Fruit fly (Drosophila melanogaster) whole organism, embryonic: ENCODE results near the gene ttm3.
A peak's percentile ranks its signal among the peaks of the same experiment; 100 is the strongest.

ENCODE experiments used
- Atf6 ChIP-seq: fragments of 200-800 bp; sonication (Bioruptor generic); IDR thresholded peaks from 2 replicates; pipeline ENCODE4 v1.3.6; 2022; ENCODE audit warnings: missing biosample characterization, missing genetic modification characterization
- C15 ChIP-seq: fragments of 200-800 bp; sonication (Bioruptor generic); IDR thresholded peaks from 3 replicates; pipeline ENCODE4 v1.3.6; 2022; ENCODE audit warnings: missing biosample characterization, missing genetic modification characterization
- CG1024 ChIP-seq: fragments of 200-800 bp; sonication (Bioruptor generic); IDR thresholded peaks from 2 replicates; pipeline ENCODE4 v1.3.6; 2022; ENCODE audit warnings: missing biosample characterization, missing genetic modification characterization
- CG10462 ChIP-seq: fragments of 200-800 bp; sonication (Bioruptor generic); optimal IDR thresholded peaks from 2 replicates; lab custom pipeline; 2016; ENCODE audit warnings: missing biosample characterization, missing genetic modification characterization
- CG11696 ChIP-seq: fragments of 200-800 bp; sonication (Bioruptor generic); IDR thresholded peaks from 2 replicates; pipeline ENCODE4 v1.3.6; 2022; ENCODE audit warnings: missing biosample characterization, missing genetic modification characterization
- CG1233 ChIP-seq: fragments of 200-800 bp; sonication (Bioruptor generic); optimal IDR thresholded peaks from 4 replicates; lab custom pipeline; 2018; ENCODE audit warnings: missing biosample characterization, mild to moderate bottlenecking, missing genetic modification characterization
- CG13775 ChIP-seq: fragments of 200-800 bp; sonication (Bioruptor generic); optimal IDR thresholded peaks from 3 replicates; lab custom pipeline; 2017; ENCODE audit warnings: missing biosample characterization, mild to moderate bottlenecking, missing genetic modification characterization
- CG13894 ChIP-seq: fragments of 200-800 bp; sonication (Bioruptor generic); optimal IDR thresholded peaks from 3 replicates; lab custom pipeline; 2018; ENCODE audit warnings: missing biosample characterization, mild to moderate bottlenecking, missing genetic modification characterization, moderate library complexity
- CG14965 ChIP-seq: fragments of 200-800 bp; sonication (Bioruptor generic); optimal IDR thresholded peaks from 2 replicates; lab custom pipeline; 2016; ENCODE audit warnings: missing biosample characterization, missing genetic modification characterization, borderline replicate concordance
- CG15073 ChIP-seq: fragments of 200-800 bp; sonication (Bioruptor generic); optimal IDR thresholded peaks from 2 replicates; lab custom pipeline; 2016; ENCODE audit warnings: missing biosample characterization, missing genetic modification characterization
- CG15269 ChIP-seq: fragments of 200-800 bp; sonication (Bioruptor generic); optimal IDR thresholded peaks from 2 replicates; lab custom pipeline; 2018; ENCODE audit warnings: missing biosample characterization, mild to moderate bottlenecking, missing genetic modification characterization, moderate library complexity
- CG1603 ChIP-seq: fragments of 200-800 bp; sonication (Bioruptor generic); optimal IDR thresholded peaks from 2 replicates; lab custom pipeline; 2019; ENCODE audit warnings: missing biosample characterization, mild to moderate bottlenecking, missing genetic modification characterization, moderate library complexity
- CG17359 ChIP-seq: fragments of 200-800 bp; sonication (Bioruptor generic); optimal IDR thresholded peaks from 3 replicates; lab custom pipeline; 2018; ENCODE audit warnings: missing biosample characterization, mild to moderate bottlenecking, missing genetic modification characterization, moderate library complexity
- CG18764 ChIP-seq: fragments of 200-800 bp; sonication (Bioruptor generic); optimal IDR thresholded peaks from 3 replicates; lab custom pipeline; 2016; ENCODE audit warnings: missing biosample characterization, missing genetic modification characterization
- CG2120 ChIP-seq: fragments of 200-800 bp; sonication (Bioruptor generic); optimal IDR thresholded peaks from 3 replicates; lab custom pipeline; 2016; ENCODE audit warnings: missing biosample characterization, missing genetic modification characterization
- CG2199 ChIP-seq: fragments of 200-800 bp; sonication (Bioruptor generic); IDR thresholded peaks from 3 replicates; pipeline ENCODE4 v1.3.6; 2022; ENCODE audit warnings: missing biosample characterization, missing genetic modification characterization
- CG3407 ChIP-seq: fragments of 200-800 bp; sonication (Bioruptor generic); optimal IDR thresholded peaks from 2 replicates; lab custom pipeline; 2018; ENCODE audit warnings: missing biosample characterization, mild to moderate bottlenecking, missing genetic modification characterization
- CG3838 ChIP-seq: fragments of 200-800 bp; sonication (Bioruptor generic); optimal IDR thresholded peaks from 3 replicates; lab custom pipeline; 2016; ENCODE audit warnings: missing biosample characterization, missing genetic modification characterization
- CG5180 ChIP-seq: fragments of 200-800 bp; sonication (Bioruptor generic); optimal IDR thresholded peaks from 3 replicates; lab custom pipeline; 2017; ENCODE audit warnings: missing biosample characterization, missing genetic modification characterization, mild to moderate bottlenecking, moderate library complexity, missing genetic modification reagents
- CG6254 ChIP-seq: fragments of 200-800 bp; sonication (Bioruptor generic); optimal IDR thresholded peaks from 3 replicates; lab custom pipeline; 2017; ENCODE audit warnings: mild to moderate bottlenecking, missing biosample characterization, missing genetic modification reagents, missing genetic modification characterization
- CG8388 ChIP-seq: fragments of 200-800 bp; sonication (Bioruptor generic); optimal IDR thresholded peaks from 2 replicates; lab custom pipeline; 2019; ENCODE audit warnings: missing biosample characterization, mild to moderate bottlenecking, missing genetic modification characterization, moderate library complexity
- CG9727 ChIP-seq: fragments of 200-800 bp; sonication (Bioruptor generic); optimal IDR thresholded peaks from 3 replicates; lab custom pipeline; 2017; ENCODE audit warnings: missing biosample characterization, mild to moderate bottlenecking, missing genetic modification characterization
- Gug ChIP-seq: fragments of 200-800 bp; sonication (Bioruptor generic); IDR thresholded peaks from 4 replicates; pipeline ENCODE4 v1.3.6; 2022; ENCODE audit warnings: missing biosample characterization, missing genetic modification characterization
- Hmx ChIP-seq: fragments of 200-800 bp; sonication (Bioruptor generic); optimal IDR thresholded peaks from 2 replicates; lab custom pipeline; 2016; ENCODE audit warnings: missing biosample characterization, missing genetic modification characterization
- MTF-1 ChIP-seq: fragments of 200-800 bp; sonication (Bioruptor generic); optimal IDR thresholded peaks from 2 replicates; lab custom pipeline; 2018; ENCODE audit warnings: missing biosample characterization, mild to moderate bottlenecking, missing genetic modification characterization, borderline replicate concordance
- NC2β ChIP-seq: fragments of 200-800 bp; sonication (Bioruptor generic); optimal IDR thresholded peaks from 2 replicates; lab custom pipeline; 2016; ENCODE audit warnings: missing biosample characterization, missing genetic modification characterization
- Nf-YC ChIP-seq: fragments of 200-800 bp; optimal IDR thresholded peaks from 3 replicates; lab custom pipeline; 2019; ENCODE audit warnings: missing biosample characterization, mild to moderate bottlenecking, missing genetic modification characterization, moderate library complexity
- Sox102F ChIP-seq: fragments of 200-800 bp; sonication (Bioruptor generic); optimal IDR thresholded peaks from 2 replicates; lab custom pipeline; 2018; ENCODE audit warnings: missing biosample characterization, mild to moderate bottlenecking, missing genetic modification characterization, moderate library complexity
- Xrp1 ChIP-seq: fragments of 200-800 bp; sonication (Bioruptor generic); IDR thresholded peaks from 2 replicates; pipeline ENCODE4 v1.3.6; 2022; ENCODE audit warnings: missing biosample characterization, missing genetic modification characterization
- disco-r ChIP-seq: fragments of 200-800 bp; sonication (Bioruptor generic); optimal IDR thresholded peaks from 2 replicates; lab custom pipeline; 2016; ENCODE audit warnings: missing biosample characterization, missing genetic modification characterization
- dmrt99B ChIP-seq: fragments of 200-800 bp; sonication (Bioruptor generic); optimal IDR thresholded peaks from 2 replicates; lab custom pipeline; 2018; ENCODE audit warnings: missing biosample characterization, mild to moderate bottlenecking, missing genetic modification characterization, moderate library complexity
- fd102C ChIP-seq: fragments of 200-800 bp; sonication (Bioruptor generic); optimal IDR thresholded peaks from 2 replicates; lab custom pipeline; 2018; ENCODE audit warnings: missing biosample characterization, mild to moderate bottlenecking, missing genetic modification characterization, moderate library complexity
- fru ChIP-seq: fragments of >200 bp; optimal IDR thresholded peaks from 2 replicates; lab custom pipeline; 2017
- gce ChIP-seq: fragments of 200-800 bp; sonication (Bioruptor generic); IDR thresholded peaks from 3 replicates; pipeline ENCODE4 v1.3.6; 2022; ENCODE audit warnings: missing biosample characterization, missing genetic modification characterization
- grau ChIP-seq: fragments of 200-800 bp; optimal IDR thresholded peaks from 3 replicates; lab custom pipeline; 2019; ENCODE audit warnings: missing biosample characterization, mild to moderate bottlenecking, missing genetic modification characterization, moderate library complexity
- gsb-n ChIP-seq: fragments of 200-800 bp; sonication (Bioruptor generic); optimal IDR thresholded peaks from 3 replicates; lab custom pipeline; 2018; ENCODE audit warnings: missing biosample characterization, mild to moderate bottlenecking, missing genetic modification characterization
- hb ChIP-seq: fragments of 200-800 bp; sonication (Bioruptor generic); IDR thresholded peaks from 3 replicates; pipeline ENCODE4 v1.3.6; 2022; ENCODE audit warnings: missing biosample characterization, missing genetic modification characterization; ENCODE audit not compliant: partially characterized antibody
- kay ChIP-seq: fragments of 200-800 bp; sonication (Bioruptor generic); optimal IDR thresholded peaks from 2 replicates; lab custom pipeline; 2016; ENCODE audit warnings: missing biosample characterization, missing genetic modification characterization
- ken ChIP-seq: fragments of 200-800 bp; sonication (Bioruptor generic); IDR thresholded peaks from 3 replicates; pipeline ENCODE4 v1.3.6; 2022; ENCODE audit warnings: missing biosample characterization, missing genetic modification characterization
- lola ChIP-seq, 3 experiments: fragments of >200 bp in 2 of 3; fragments of 200-800 bp in 1 of 3; sonication (Bioruptor generic) in 1 of 3; optimal IDR thresholded peaks; 2 replicates each; lab custom pipeline; 2017 to 2019; ENCODE audit warnings: missing biosample characterization in 3 of 3, missing genetic modification characterization in 3 of 3, mild to moderate bottlenecking in 1 of 3, moderate library complexity in 1 of 3
- odd ChIP-seq: fragments of 200-800 bp; sonication (Bioruptor generic); optimal IDR thresholded peaks from 2 replicates; lab custom pipeline; 2017; ENCODE audit warnings: missing biosample characterization, mild to moderate bottlenecking, missing genetic modification characterization
- p53 ChIP-seq: fragments of 200-800 bp; sonication (Bioruptor generic); optimal IDR thresholded peaks from 2 replicates; lab custom pipeline; 2016; ENCODE audit warnings: missing biosample characterization, missing genetic modification characterization
- psq ChIP-seq: fragments of 200-800 bp; sonication (Bioruptor generic); optimal IDR thresholded peaks from 2 replicates; lab custom pipeline; 2017; ENCODE audit warnings: missing biosample characterization, missing genetic modification characterization
- sc ChIP-seq, 3 experiments: fragments of >200 bp in 2 of 3; fragments of 200-800 bp in 1 of 3; sonication (Bioruptor generic) in 1 of 3; optimal IDR thresholded peaks; 2 replicates in 2 of 3; 3 replicates in 1 of 3; lab custom pipeline; 2017; ENCODE audit warnings: mild to moderate bottlenecking in 1 of 3, missing biosample characterization in 1 of 3, missing genetic modification characterization in 1 of 3, missing genetic modification reagents in 1 of 3
- sens-2 ChIP-seq: fragments of 200-800 bp; sonication (Bioruptor generic); IDR thresholded peaks from 2 replicates; pipeline ENCODE4 v1.3.6; 2022; ENCODE audit warnings: missing biosample characterization, missing genetic modification characterization
- so ChIP-seq: fragments of 200-800 bp; sonication (Bioruptor generic); IDR thresholded peaks from 3 replicates; pipeline ENCODE4 v1.3.6; 2022; ENCODE audit warnings: missing biosample characterization, missing genetic modification characterization
- stc ChIP-seq: fragments of 200-800 bp; sonication (Bioruptor generic); IDR thresholded peaks from 2 replicates; pipeline ENCODE4 v1.3.6; 2022; ENCODE audit warnings: missing biosample characterization, missing genetic modification characterization
- sug ChIP-seq: fragments of 200-800 bp; optimal IDR thresholded peaks from 2 replicates; lab custom pipeline; 2019; ENCODE audit warnings: missing biosample characterization, mild to moderate bottlenecking, missing genetic modification characterization, moderate library complexity
- tap ChIP-seq: fragments of 200-800 bp; optimal IDR thresholded peaks from 3 replicates; lab custom pipeline; 2019; ENCODE audit warnings: missing biosample characterization, mild to moderate bottlenecking, missing genetic modification characterization, moderate library complexity
- tup ChIP-seq: fragments of 200-800 bp; sonication (Bioruptor generic); optimal IDR thresholded peaks from 2 replicates; lab custom pipeline; 2016; ENCODE audit warnings: missing biosample characterization, mild to moderate bottlenecking, missing genetic modification characterization, moderate library complexity

ttm3 gene

DNA sequence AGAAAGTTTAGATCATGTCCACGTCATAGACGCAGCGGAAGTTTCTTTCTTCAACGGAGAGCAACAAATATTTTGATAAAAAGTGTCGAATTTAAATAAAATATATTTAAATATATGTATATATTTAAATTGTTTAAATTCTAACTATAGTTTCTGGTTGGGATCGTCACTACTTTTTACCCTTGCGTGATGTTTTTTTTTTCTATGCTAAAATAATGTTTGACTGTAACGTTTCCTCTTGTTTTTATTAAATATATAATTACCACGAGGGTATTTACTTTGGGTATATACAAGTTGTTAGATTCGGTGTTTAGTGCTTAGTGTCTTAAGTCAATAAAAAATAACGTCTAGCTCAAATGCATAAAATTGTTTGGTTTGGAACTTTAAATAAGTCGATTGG is at the start of gene ttm3:
Gene ttm3 (plus strand): TSS at position 301 of the 400 bp plus-strand sequence.
- no peak for TF ChIP-seq CG13894 (tag; lab: Kevin White, UChicago)
- no peak for TF ChIP-seq Nf-YC (tag; lab: Kevin White, UChicago)
- TF ChIP-seq fru: no peak
- TF ChIP-seq CG17359 (tag; lab: Kevin White, UChicago): no peak
- TF ChIP-seq CG8388: no peak
- TF ChIP-seq CG1024 (GFP tag; lab: Robert Waterston, UW): no peak
- no peak for TF ChIP-seq fd102C (GFP tag; lab: Kevin White, UChicago)
- no peak for TF ChIP-seq stc (GFP tag; lab: Robert Waterston, UW)
- no peak for TF ChIP-seq psq (GFP tag; lab: Kevin White, UChicago)
- TF ChIP-seq p53 (GFP tag; lab: Kevin White, UChicago): no peak
- no peak for TF ChIP-seq ken (GFP tag; lab: Robert Waterston, UW)
- no peak for TF ChIP-seq CG10462 (GFP tag; lab: Kevin White, UChicago)
- no peak for TF ChIP-seq sc (optimal IDR thresholded peaks at IDR 0.05; lab: Kevin White, UChicago)
- TF ChIP-seq sc (GFP tag; optimal IDR thresholded peaks at IDR 0.05; lab: Kevin White, UChicago): no peak
- TF ChIP-seq Atf6 (GFP tag; lab: Robert Waterston, UW): no peak
- TF ChIP-seq MTF-1 (GFP tag; lab: Kevin White, UChicago): no peak
- TF ChIP-seq sens-2 (GFP tag; lab: Robert Waterston, UW): no peak
- TF ChIP-seq CG15269 (tag; lab: Kevin White, UChicago): no peak
- no peak for TF ChIP-seq CG5180

DNA sequence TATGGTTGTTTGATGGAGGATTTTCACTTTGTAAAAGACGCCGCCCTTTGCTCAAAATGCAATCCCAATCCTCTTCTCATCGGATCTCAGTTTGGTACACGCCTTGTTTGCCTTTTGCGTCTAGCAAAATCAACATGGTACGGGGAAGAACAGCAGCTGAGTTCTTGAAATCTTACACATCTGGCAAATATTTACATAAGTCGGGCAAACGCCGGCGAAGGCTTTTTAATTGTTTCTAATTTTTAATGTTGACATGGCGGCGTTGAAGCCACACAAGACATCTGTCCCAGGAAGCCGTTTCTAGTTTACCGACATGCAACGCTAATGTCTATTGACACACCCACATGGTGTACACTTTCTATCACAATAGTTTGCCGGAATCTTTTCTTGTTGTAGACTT is 42.6 kb upstream of the ttm3 start:
- peak in 1 of 3 experiments; percentile 53 for TF ChIP-seq lola (GFP tag; optimal IDR thresholded peaks at IDR 0.05; lab: Kevin White, UChicago)
- no peak for TF ChIP-seq Sox102F (GFP tag; lab: Kevin White, UChicago)
- no peak for TF ChIP-seq CG3838
- 0 out of 3 replicates have a peak, but pooled peaks have one; percentile 51 for TF ChIP-seq CG2199 (GFP tag; lab: Robert Waterston, UW)
- TF ChIP-seq CG14965 (GFP tag; lab: Kevin White, UChicago): no peak
- TF ChIP-seq odd (GFP tag; lab: Kevin White, UChicago): peak; percentile 28
- 0 out of 3 replicates have a peak, but pooled peaks have one; percentile 40 for TF ChIP-seq gce (GFP tag; lab: Robert Waterston, UW)
- TF ChIP-seq CG3407 (GFP tag; lab: Kevin White, UChicago): peak; percentile 31
- TF ChIP-seq tap: no peak
- no peak for TF ChIP-seq CG2120 (GFP tag; lab: Kevin White, UChicago)
- peak; percentile 56 for TF ChIP-seq CG6254 (GFP tag; lab: Kevin White, UChicago)
- peak; percentile 18 for TF ChIP-seq NC2β (GFP tag; lab: Kevin White, UChicago)
- 0 out of 3 replicates have a peak, but pooled peaks have one; percentile 7 for TF ChIP-seq C15
- no peak for TF ChIP-seq sug (tag; lab: Kevin White, UChicago)
- TF ChIP-seq CG1603 (tag; lab: Kevin White, UChicago): peak; percentile 14
- TF ChIP-seq CG11696 (GFP tag; lab: Robert Waterston, UW): no peak
- TF ChIP-seq tup (GFP tag; lab: Kevin White, UChicago): peak; percentile 4
- no peak for TF ChIP-seq Gug (GFP tag; lab: Robert Waterston, UW)
- no peak for TF ChIP-seq dmrt99B (tag; lab: Kevin White, UChicago)
- peak; percentile 22 for TF ChIP-seq gsb-n
- no peak for TF ChIP-seq hb (GFP tag; lab: Robert Waterston, UW)
- peak; percentile 0 for TF ChIP-seq CG18764 (GFP tag; lab: Kevin White, UChicago)
- TF ChIP-seq CG13775 (GFP tag; lab: Kevin White, UChicago): no peak
- TF ChIP-seq so (GFP tag; lab: Robert Waterston, UW): no peak
- no peak for TF ChIP-seq CG15073 (GFP tag; lab: Kevin White, UChicago)
- peak; percentile 79 for TF ChIP-seq Xrp1 (GFP tag; lab: Robert Waterston, UW)
- TF ChIP-seq grau: no peak
- TF ChIP-seq CG9727 (GFP tag; lab: Kevin White, UChicago): no peak
- TF ChIP-seq CG1233 (GFP tag; lab: Kevin White, UChicago): peak; percentile 40
- no peak for TF ChIP-seq Hmx (GFP tag; lab: Kevin White, UChicago)
- TF ChIP-seq kay (GFP tag; lab: Kevin White, UChicago): no peak
- no peak for TF ChIP-seq disco-r (GFP tag; lab: Kevin White, UChicago)
